Worm (Caenorhabditis elegans) whole organism, mixed stage, embryonic: ENCODE measurements around the gene eyg-1.

Experiments
- M03D4.4 ChIP-seq: sonication (generic microtip); optimal IDR thresholded peaks from 2 replicates; lab custom pipeline; 2017; ENCODE audit warnings: mild to moderate bottlenecking, missing genetic modification characterization, missing compliant biosample characterization
- bed-3 ChIP-seq: fragments of 200-800 bp; sonication (Bioruptor generic); optimal IDR thresholded peaks from 3 replicates; lab custom pipeline; 2018; ENCODE audit warnings: mild to moderate bottlenecking, missing genetic modification characterization, moderate library complexity, missing compliant biosample characterization
- blmp-1 ChIP-seq: fragments of 150-350 bp; optimal IDR thresholded peaks from 2 replicates; lab custom pipeline; 2014; ENCODE audit warnings: missing biosample characterization, missing genetic modification characterization
- ceh-39 ChIP-seq: fragments of 150-350 bp; optimal IDR thresholded peaks from 2 replicates; lab custom pipeline; 2014; ENCODE audit warnings: missing biosample characterization, missing genetic modification characterization
- ceh-83 ChIP-seq: fragments of 200-800 bp; sonication (Bioruptor generic); optimal IDR thresholded peaks from 2 replicates; lab custom pipeline; 2018; ENCODE audit warnings: mild to moderate bottlenecking, missing genetic modification characterization, missing compliant biosample characterization
- ces-1 ChIP-seq: fragments of 150-350 bp; optimal IDR thresholded peaks from 2 replicates; lab custom pipeline; 2014; ENCODE audit warnings: missing biosample characterization, missing genetic modification reagents, missing genetic modification characterization
- cnd-1 ChIP-seq: fragments of 200-800 bp; sonication (Bioruptor generic); optimal IDR thresholded peaks from 2 replicates; lab custom pipeline; 2018; ENCODE audit warnings: mild to moderate bottlenecking, missing genetic modification characterization, missing compliant biosample characterization
- drap-1 ChIP-seq: fragments of 200-800 bp; sonication (Bioruptor generic); optimal IDR thresholded peaks from 3 replicates; lab custom pipeline; 2018; ENCODE audit warnings: mild to moderate bottlenecking, missing genetic modification characterization, missing compliant biosample characterization
- elt-1 ChIP-seq: sonication (generic microtip); optimal IDR thresholded peaks from 2 replicates; lab custom pipeline; 2017; ENCODE audit warnings: missing genetic modification characterization, mild to moderate bottlenecking, missing compliant biosample characterization, antibody characterized with exemption, moderate library complexity, borderline replicate concordance; ENCODE audit not compliant: insufficient read depth
- elt-3 ChIP-seq: fragments of 150-350 bp; optimal IDR thresholded peaks from 2 replicates; lab custom pipeline; 2014; ENCODE audit warnings: missing biosample characterization, missing genetic modification characterization
- flh-1 ChIP-seq: fragments of 200-800 bp; sonication (Bioruptor generic); optimal IDR thresholded peaks from 2 replicates; lab custom pipeline; 2018; ENCODE audit warnings: mild to moderate bottlenecking, missing genetic modification characterization, moderate library complexity, missing compliant biosample characterization
- ham-2 ChIP-seq: fragments of 200-800 bp; sonication (Bioruptor generic); optimal IDR thresholded peaks from 2 replicates; lab custom pipeline; 2018; ENCODE audit warnings: mild to moderate bottlenecking, missing genetic modification characterization, missing compliant biosample characterization
- hlh-1 ChIP-seq: fragments of 150-350 bp; optimal IDR thresholded peaks from 2 replicates; lab custom pipeline; 2014; ENCODE audit warnings: missing biosample characterization, missing genetic modification reagents, missing genetic modification characterization
- lin-13 ChIP-seq: fragments of 150-350 bp; optimal IDR thresholded peaks from 2 replicates; lab custom pipeline; 2014; ENCODE audit warnings: missing biosample characterization, missing genetic modification characterization
- lin-32 ChIP-seq: fragments of 200-800 bp; sonication (Bioruptor generic); optimal IDR thresholded peaks from 2 replicates; lab custom pipeline; 2018; ENCODE audit warnings: mild to moderate bottlenecking, missing genetic modification characterization, missing compliant biosample characterization
- lsy-2 ChIP-seq: fragments of 150-350 bp; optimal IDR thresholded peaks from 2 replicates; lab custom pipeline; 2014; ENCODE audit warnings: missing biosample characterization, missing genetic modification characterization
- mab-5 ChIP-seq: fragments of 150-350 bp; optimal IDR thresholded peaks from 2 replicates; lab custom pipeline; 2014; ENCODE audit warnings: missing biosample characterization, missing genetic modification characterization
- mls-2 ChIP-seq: sonication (generic microtip); optimal IDR thresholded peaks from 2 replicates; lab custom pipeline; 2016; ENCODE audit warnings: mild to moderate bottlenecking, missing genetic modification characterization, moderate library complexity, missing compliant biosample characterization
- nhr-12 ChIP-seq: fragments of 150-350 bp; optimal IDR thresholded peaks from 2 replicates; lab custom pipeline; 2014; ENCODE audit warnings: missing biosample characterization, missing genetic modification characterization
- nhr-2 ChIP-seq: fragments of 150-350 bp; optimal IDR thresholded peaks from 2 replicates; lab custom pipeline; 2014; ENCODE audit warnings: missing biosample characterization, missing genetic modification characterization
- nhr-237 ChIP-seq: fragments of 150-350 bp; optimal IDR thresholded peaks from 2 replicates; lab custom pipeline; 2014; ENCODE audit warnings: missing biosample characterization, missing genetic modification characterization
- nhr-28 ChIP-seq: fragments of 150-350 bp; optimal IDR thresholded peaks from 2 replicates; lab custom pipeline; 2014; ENCODE audit warnings: missing biosample characterization, missing genetic modification characterization
- nhr-76 ChIP-seq: sonication (generic microtip); optimal IDR thresholded peaks from 2 replicates; lab custom pipeline; 2017; ENCODE audit warnings: missing biosample characterization, missing genetic modification characterization
- pha-4 ChIP-seq: fragments of 150-350 bp; optimal IDR thresholded peaks from 2 replicates; lab custom pipeline; 2018; ENCODE audit warnings: missing biosample characterization, missing genetic modification reagents, missing genetic modification characterization
- sem-2 ChIP-seq: fragments of 200-800 bp; sonication (Bioruptor generic); optimal IDR thresholded peaks from 2 replicates; lab custom pipeline; 2018; ENCODE audit warnings: mild to moderate bottlenecking, missing genetic modification characterization, missing compliant biosample characterization
- sptf-1 ChIP-seq: sonication (generic microtip); optimal IDR thresholded peaks from 2 replicates; lab custom pipeline; 2017; ENCODE audit warnings: mild to moderate bottlenecking, missing genetic modification characterization, moderate library complexity, missing compliant biosample characterization
- tbx-8 ChIP-seq: fragments of 200-800 bp; sonication (Bioruptor generic); optimal IDR thresholded peaks from 2 replicates; lab custom pipeline; 2018; ENCODE audit warnings: mild to moderate bottlenecking, missing genetic modification characterization, moderate library complexity, missing compliant biosample characterization
- unc-39 ChIP-seq: fragments of 150-350 bp; optimal IDR thresholded peaks from 2 replicates; lab custom pipeline; 2014; ENCODE audit warnings: missing biosample characterization, missing genetic modification characterization
- unc-62 ChIP-seq: fragments of 150-350 bp; optimal IDR thresholded peaks from 2 replicates; lab custom pipeline; 2014; ENCODE audit warnings: missing biosample characterization, missing genetic modification reagents, missing genetic modification characterization
- zip-8 ChIP-seq: fragments of 150-350 bp; optimal IDR thresholded peaks from 2 replicates; lab custom pipeline; 2014; ENCODE audit warnings: missing biosample characterization, missing genetic modification characterization

Gene eyg-1

ce11 chrII:9826946-9827345 is 806 bp downstream of the eyg-1 start:
- no peak for TF ChIP-seq mab-5

ce11 chrII:9807519-9807972 is 20.2 kb downstream of the eyg-1 start, which contains the start of gene cyp-13A8:
Gene cyp-13A8, minus strand, starts transcription at chrII:9807569.
- TF ChIP-seq cnd-1 (tag; lab: Kevin White, UChicago) (no peak), lin-13 (no peak), unc-39 (no peak), mab-5 (no peak), bed-3 (no peak), tbx-8 (GFP tag; lab: Kevin White, UChicago) (no peak), lin-32 (GFP tag; lab: Kevin White, UChicago) (no peak), drap-1 (no peak), zip-8 (tag; lab: Kevin White, UChicago) (no peak), nhr-12 (tag; lab: Kevin White, UChicago) (no peak), M03D4.4 (no peak)

- TF ChIP-seq nhr-12 (tag; lab: Kevin White, UChicago) (no peak), bed-3 (no peak), blmp-1 (no peak)
These were observed 24.4 kb downstream of the eyg-1 start, which contains the start of gene cyp-13A7 for ce11 chrII:9803320-9803719. Gene cyp-13A7, plus strand, starts transcription at chrII:9803620.

ce11 chrII:9802642-9803041 is 25.1 kb downstream of the eyg-1 start, which contains the start of gene cyp-13A6:
Gene cyp-13A6, minus strand, starts transcription at chrII:9802821.
- TF ChIP-seq sem-2 (GFP tag; lab: Kevin White, UChicago) = no peak
- no peak for TF ChIP-seq unc-62 (GFP tag; lab: Kevin White, UChicago)
- no peak for TF ChIP-seq mab-5
- TF ChIP-seq sptf-1 (tag; lab: Kevin White, UChicago) = no peak
- no peak for TF ChIP-seq nhr-28 (tag; lab: Kevin White, UChicago)
- TF ChIP-seq blmp-1 = no peak
- TF ChIP-seq ham-2 = no peak
- TF ChIP-seq elt-3 (tag; lab: Kevin White, UChicago) = no peak
- TF ChIP-seq pha-4 (tag; lab: Kevin White, UChicago) = no peak
- no peak for TF ChIP-seq ceh-39 (tag; lab: Kevin White, UChicago)
- TF ChIP-seq hlh-1 = no peak
- no peak for TF ChIP-seq nhr-76 (tag; lab: Kevin White, UChicago)
- no peak for TF ChIP-seq lin-13
- TF ChIP-seq unc-39 = no peak
- no peak for TF ChIP-seq bed-3
- no peak for TF ChIP-seq nhr-237

- TF ChIP-seq flh-1 = no peak
- TF ChIP-seq ham-2 = no peak
- TF ChIP-seq mls-2 (tag; lab: Kevin White, UChicago) = no peak
- TF ChIP-seq blmp-1 = no peak
- no peak for TF ChIP-seq M03D4.4
- TF ChIP-seq cnd-1 (tag; lab: Kevin White, UChicago) = no peak
- no peak for TF ChIP-seq lin-13
- TF ChIP-seq unc-39 = no peak
- TF ChIP-seq unc-62 (GFP tag; lab: Kevin White, UChicago) = no peak
- TF ChIP-seq drap-1 = no peak
- TF ChIP-seq nhr-237 = no peak
- no peak for TF ChIP-seq lsy-2
These were observed 27.5 kb downstream of the eyg-1 start, which contains the start of gene cyp-13A5 for ce11 chrII:9800251-9800650. Gene cyp-13A5, minus strand, starts transcription at chrII:9800362.

- TF ChIP-seq bed-3 (no peak), ces-1 (GFP tag; lab: Kevin White, UChicago) (no peak), M03D4.4 (no peak), mab-5 (no peak), nhr-2 (tag; lab: Kevin White, UChicago) (no peak), lsy-2 (no peak), ceh-83 (no peak), cnd-1 (tag; lab: Kevin White, UChicago) (no peak)
- TF ChIP-seq, all 35 proteins: peak for 0
These were observed 30.1 kb downstream of the eyg-1 start, which contains the start of gene cyp-13A4 for ce11 chrII:9797664-9798063. Gene cyp-13A4, minus strand, starts transcription at chrII:9797740.

ce11 chrII:9793197-9793596 is 34.6 kb downstream of the eyg-1 start, which contains the start of gene cyp-13A3:
Gene cyp-13A3, minus strand, starts transcription at chrII:9793297.
- no peak for TF ChIP-seq ceh-83
- no peak for TF ChIP-seq unc-39
- TF ChIP-seq elt-1 = no peak
- no peak for TF ChIP-seq mab-5
- TF ChIP-seq sem-2 (GFP tag; lab: Kevin White, UChicago) = no peak
- no peak for TF ChIP-seq elt-3 (tag; lab: Kevin White, UChicago)
